Worm (Caenorhabditis elegans) whole organism, mixed stage, embryonic: ENCODE data around the gene math-19.

ENCODE experiments used
- blmp-1 ChIP-seq: fragments of 150-350 bp; optimal IDR thresholded peaks from 2 replicates; lab custom pipeline; 2014; ENCODE audit warnings: missing biosample characterization, missing genetic modification characterization
- ceh-39 ChIP-seq: fragments of 150-350 bp; optimal IDR thresholded peaks from 2 replicates; lab custom pipeline; 2014; ENCODE audit warnings: missing biosample characterization, missing genetic modification characterization
- ces-1 ChIP-seq: fragments of 150-350 bp; optimal IDR thresholded peaks from 2 replicates; lab custom pipeline; 2014; ENCODE audit warnings: missing biosample characterization, missing genetic modification reagents, missing genetic modification characterization
- lsy-2 ChIP-seq: fragments of 150-350 bp; optimal IDR thresholded peaks from 2 replicates; lab custom pipeline; 2014; ENCODE audit warnings: missing biosample characterization, missing genetic modification characterization
- mab-5 ChIP-seq: fragments of 150-350 bp; optimal IDR thresholded peaks from 2 replicates; lab custom pipeline; 2014; ENCODE audit warnings: missing biosample characterization, missing genetic modification characterization
- mep-1 ChIP-seq: fragments of 150-350 bp; optimal IDR thresholded peaks from 2 replicates; lab custom pipeline; 2017; ENCODE audit warnings: missing biosample characterization, missing genetic modification reagents, missing genetic modification characterization, inconsistent platforms
- mls-2 ChIP-seq: sonication (generic microtip); optimal IDR thresholded peaks from 2 replicates; lab custom pipeline; 2016; ENCODE audit warnings: mild to moderate bottlenecking, missing genetic modification characterization, moderate library complexity, missing compliant biosample characterization
- nhr-237 ChIP-seq: fragments of 150-350 bp; optimal IDR thresholded peaks from 2 replicates; lab custom pipeline; 2014; ENCODE audit warnings: missing biosample characterization, missing genetic modification characterization
- nhr-28 ChIP-seq: fragments of 150-350 bp; optimal IDR thresholded peaks from 2 replicates; lab custom pipeline; 2014; ENCODE audit warnings: missing biosample characterization, missing genetic modification characterization
- pha-4 ChIP-seq: fragments of 150-350 bp; optimal IDR thresholded peaks from 2 replicates; lab custom pipeline; 2018; ENCODE audit warnings: missing biosample characterization, missing genetic modification reagents, missing genetic modification characterization
- sem-2 ChIP-seq: fragments of 200-800 bp; sonication (Bioruptor generic); optimal IDR thresholded peaks from 2 replicates; lab custom pipeline; 2018; ENCODE audit warnings: mild to moderate bottlenecking, missing genetic modification characterization, missing compliant biosample characterization
- unc-120 ChIP-seq: sonication (generic microtip); optimal IDR thresholded peaks from 2 replicates; lab custom pipeline; 2017; ENCODE audit warnings: missing genetic modification characterization, missing compliant biosample characterization; ENCODE audit not compliant: poor library complexity, severe bottlenecking
- unc-39 ChIP-seq: fragments of 150-350 bp; optimal IDR thresholded peaks from 2 replicates; lab custom pipeline; 2014; ENCODE audit warnings: missing biosample characterization, missing genetic modification characterization
- unc-62 ChIP-seq: fragments of 150-350 bp; optimal IDR thresholded peaks from 2 replicates; lab custom pipeline; 2014; ENCODE audit warnings: missing biosample characterization, missing genetic modification reagents, missing genetic modification characterization

ce11 chrII:2042447-2042846, 43.8 kb downstream of the math-19 start, which contains the start of gene bath-20:
- no peak for TF ChIP-seq nhr-28 (tag; lab: Kevin White, UChicago)
- TF ChIP-seq ces-1 (GFP tag; lab: Kevin White, UChicago): no peak
- no peak for TF ChIP-seq lsy-2 (tag; lab: Kevin White, UChicago)
- no peak for TF ChIP-seq nhr-237 (tag; lab: Kevin White, UChicago)
- no peak for TF ChIP-seq unc-39 (tag; lab: Kevin White, UChicago)
- no peak for TF ChIP-seq mab-5 (tag; lab: Kevin White, UChicago)
- TF ChIP-seq blmp-1 (tag; lab: Kevin White, UChicago): no peak
- no peak for TF ChIP-seq sem-2
- no peak for TF ChIP-seq ceh-39 (tag; lab: Kevin White, UChicago)
- no peak for TF ChIP-seq unc-62 (GFP tag; lab: Kevin White, UChicago)
- TF ChIP-seq pha-4: no peak
- TF ChIP-seq mep-1 (tag; lab: Kevin White, UChicago): no peak
- no peak for TF ChIP-seq mls-2
- TF ChIP-seq unc-120 (tag; lab: Kevin White, UChicago): no peak
